Fruit fly (Drosophila melanogaster): Measurements from ENCODE around the gene CG13318.

DNA sequence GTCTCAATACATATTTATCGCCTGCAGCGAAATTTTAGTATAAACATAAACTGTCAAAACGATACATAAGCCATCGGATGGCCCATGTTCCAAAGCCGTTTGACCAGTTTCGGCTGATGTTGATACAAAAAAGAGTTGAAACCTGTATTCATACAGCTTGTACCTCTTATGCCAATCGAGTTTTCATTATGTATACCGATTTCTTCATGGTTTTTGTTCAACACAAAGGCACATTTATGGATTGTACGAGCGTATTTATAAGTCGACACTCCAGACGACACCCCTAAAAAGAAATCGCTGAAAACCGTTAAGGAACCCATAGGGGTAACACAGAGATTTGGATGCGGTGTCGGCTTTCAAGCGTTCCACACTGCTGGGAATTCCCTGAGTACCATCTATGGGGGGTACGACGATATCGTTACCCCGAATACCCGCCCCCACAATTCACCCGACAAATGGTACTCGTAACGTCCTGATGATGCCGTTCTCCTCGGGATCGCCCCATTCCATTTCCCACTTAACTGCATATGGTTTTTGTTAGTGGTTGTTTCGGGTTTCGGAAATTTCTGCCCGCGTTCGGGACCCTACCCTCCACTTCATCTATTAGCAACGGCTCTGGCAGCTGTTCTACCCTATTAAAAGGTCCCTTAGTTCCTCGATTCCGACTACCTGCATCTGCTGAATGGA, 35.5 kb upstream of the CG13318 start:
- TF ChIP-seq Dfd (GFP tag; optimal IDR thresholded peaks at IDR 0.05) (no peak), lola (GFP tag; optimal IDR thresholded peaks at IDR 0.05) (no peak), sage (GFP tag; optimal IDR thresholded peaks at IDR 0.05) (no peak), psq (GFP tag; optimal IDR thresholded peaks at IDR 0.05) (no peak), OdsH (GFP tag; optimal IDR thresholded peaks at IDR 0.05) (no peak), usp (GFP tag; optimal IDR thresholded peaks at IDR 0.05) (no peak), pan (optimal IDR thresholded peaks at IDR 0.05) (no peak), Hnf4 (GFP tag; optimal IDR thresholded peaks at IDR 0.05) (peak; percentile 11), tai (GFP tag; optimal IDR thresholded peaks at IDR 0.05) (no peak)

Data from whole organism, wandering third instar larva.